Fruit fly (Drosophila melanogaster) S2 (cell line): ENCODE data around the gene CG44261.

Experiments
- CG8478 ChIP-seq: fragments of >200 bp; optimal IDR thresholded peaks from 2 replicates; lab custom pipeline; 2018
- CTCF ChIP-seq, 2 experiments: fragments of >200 bp; optimal IDR thresholded peaks; 2 replicates each; lab custom pipeline; 2018

CG44261 gene

dm6 chr3R:9376789-9377188 is 31.2 kb downstream of the CG44261 start:
- TF ChIP-seq CG8478 (lab: Kevin White, UChicago): no peak
- no peak for TF ChIP-seq CTCF (optimal IDR thresholded peaks at IDR 0.05; lab: Kevin White, UChicago)

DNA sequence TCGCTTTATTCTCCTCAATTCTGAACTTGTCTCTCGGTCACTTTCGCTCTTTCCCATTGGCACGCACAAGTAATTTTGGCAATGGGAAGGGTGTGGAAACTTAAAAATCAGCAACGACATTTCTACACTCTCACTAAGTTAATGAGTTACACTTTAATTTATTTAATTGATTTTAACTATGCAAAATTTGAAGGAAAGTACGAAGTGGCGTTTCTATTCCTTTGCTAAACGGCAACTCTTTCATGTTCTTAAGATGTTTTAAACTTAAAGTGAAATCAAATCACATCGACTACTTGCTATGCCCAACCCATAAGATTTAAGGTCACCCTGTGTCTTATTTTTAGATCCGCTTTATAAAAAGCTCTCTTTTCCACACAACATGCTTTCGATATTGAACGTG is 37.6 kb downstream of the CG44261 start:
- TF ChIP-seq CG8478 (lab: Kevin White, UChicago) (no peak), CTCF (optimal IDR thresholded peaks at IDR 0.05; lab: Kevin White, UChicago) (no peak)

DNA sequence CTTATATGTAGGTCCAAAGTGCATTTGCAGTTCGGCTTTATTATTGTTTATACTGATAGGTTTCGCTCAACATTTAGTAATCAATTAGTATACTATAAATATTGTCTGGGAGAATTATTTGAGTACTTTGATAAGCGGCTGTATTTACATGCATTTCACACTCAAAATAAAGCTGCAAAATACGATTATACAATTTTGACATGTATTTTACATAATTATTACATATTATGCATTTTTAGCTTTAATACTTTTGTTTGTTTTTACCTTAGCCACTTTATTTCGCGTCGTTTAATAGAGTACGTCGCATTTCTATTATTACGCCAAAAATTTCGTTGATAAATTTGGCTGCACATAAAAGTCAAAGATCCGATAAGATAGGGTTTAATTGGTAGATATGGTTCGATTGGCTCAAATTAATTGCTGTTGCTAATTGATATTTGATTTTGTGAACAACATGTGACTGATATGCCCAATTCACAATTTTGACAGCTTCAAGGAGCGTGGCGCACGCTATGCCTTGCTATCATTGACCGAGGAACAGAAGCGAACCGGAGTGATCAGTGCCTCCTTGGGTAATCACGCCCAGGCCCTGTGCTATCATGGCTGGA is 42.0 kb downstream of the CG44261 start:
- no peak for TF ChIP-seq CG8478 (lab: Kevin White, UChicago)
- TF ChIP-seq CTCF (optimal IDR thresholded peaks at IDR 0.05; lab: Kevin White, UChicago): no peak

DNA sequence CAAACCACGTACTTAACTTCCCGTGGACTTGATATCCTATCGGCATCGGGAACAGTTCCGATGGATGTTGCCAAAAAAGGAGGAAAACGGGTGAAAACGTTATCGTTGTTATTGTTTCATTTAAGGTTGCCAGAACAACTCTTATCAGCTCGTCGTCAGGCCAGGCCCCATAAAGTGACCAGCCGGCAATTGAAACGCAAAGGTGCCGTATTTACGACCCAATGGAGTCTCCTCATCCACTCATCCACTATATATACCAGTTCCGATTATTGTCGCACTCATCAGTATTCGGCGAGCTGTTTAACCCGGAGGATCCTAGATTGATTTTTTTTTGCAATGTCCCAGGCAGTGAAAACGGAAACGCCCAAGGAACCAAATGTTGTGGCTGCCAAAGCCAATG is 42.8 kb downstream of the CG44261 start, which contains the start of gene Srr:
Srr (plus strand) TSS at position 278 of the 400 bp plus-strand sequence.
- TF ChIP-seq CG8478 (lab: Kevin White, UChicago): no peak
- TF ChIP-seq CTCF (optimal IDR thresholded peaks at IDR 0.05; lab: Kevin White, UChicago): no peak

DNA sequence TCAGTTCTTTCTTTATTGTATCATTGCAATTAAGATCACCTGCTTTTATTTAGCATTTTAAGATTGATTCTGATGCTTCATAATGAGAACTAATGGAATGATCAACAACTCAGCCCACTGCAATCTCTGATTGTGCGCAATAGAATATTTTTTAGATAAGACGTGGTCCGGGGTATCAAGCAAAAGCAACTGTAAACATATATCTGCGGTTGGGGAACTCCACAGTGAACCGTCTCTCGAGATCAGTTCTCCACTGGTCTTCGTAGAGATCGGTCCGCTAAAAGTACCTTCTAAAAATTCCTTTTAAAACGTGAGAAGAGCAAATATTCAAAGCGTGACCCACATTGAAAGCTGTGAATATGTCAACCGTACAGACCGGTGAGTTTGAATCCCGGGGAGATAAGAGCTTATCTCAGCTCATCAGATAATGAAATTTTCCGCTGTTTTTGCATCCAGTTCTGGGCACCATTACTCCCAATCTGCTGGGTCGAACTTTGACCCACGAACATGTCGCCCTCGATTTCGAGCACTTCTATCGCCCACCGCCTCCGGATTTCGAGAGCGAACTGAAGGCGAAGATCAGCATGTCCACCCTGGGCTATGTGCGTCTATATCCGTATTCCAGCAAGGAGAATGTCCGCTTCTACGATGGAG is 44.8 kb downstream of the CG44261 start, which contains the start of gene CG18473:
CG18473 (plus strand) TSS at position 240 of the 654 bp plus-strand sequence.
- TF ChIP-seq CTCF (optimal IDR thresholded peaks at IDR 0.05; lab: Kevin White, UChicago) (no peak), CG8478 (lab: Kevin White, UChicago) (no peak)

- TF ChIP-seq CG8478 (lab: Kevin White, UChicago) (no peak), CTCF (optimal IDR thresholded peaks at IDR 0.05; lab: Kevin White, UChicago) (no peak)
These were observed 48.6 kb downstream of the CG44261 start for dm6 chr3R:9359393-9359792.
